Worm (Caenorhabditis elegans): Measurements from ENCODE around the gene F40G9.15.
A peak's percentile ranks its signal among the peaks of the same experiment; 100 is the strongest.

F40G9.15 gene

DNA sequence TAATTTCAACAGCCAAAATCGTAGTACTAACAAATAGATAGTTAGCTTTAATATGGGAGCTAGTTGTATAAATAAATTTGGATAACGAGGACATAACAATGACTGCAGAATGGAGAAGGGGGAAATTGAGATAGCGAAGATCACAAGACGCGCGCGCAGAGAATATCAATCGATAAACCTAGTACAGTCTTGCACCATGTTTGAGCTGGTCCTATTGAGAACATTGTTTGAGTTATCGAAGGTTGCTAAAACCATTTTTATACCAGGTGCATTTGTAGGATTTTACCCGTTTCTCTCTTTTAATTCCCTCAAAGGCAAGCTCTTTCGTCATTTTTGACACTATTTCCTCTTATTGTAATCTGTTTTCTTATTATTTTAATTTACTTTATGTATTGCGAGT lies 10.6 kb upstream of the F40G9.15 start, which contains the start of the genes F40G9.9 and F40G9.12:
TSS of gene F40G9.9 (minus strand) at position 101 of the 400 bp plus-strand sequence.
TSS of gene F40G9.12 (plus strand) at position 231 of the 400 bp plus-strand sequence.
- TF ChIP-seq ceh-36 (tag; optimal IDR thresholded peaks at IDR 0.05) (no peak), tbx-37 (GFP tag; conservative IDR thresholded peaks at IDR 0.05) (no peak), aly-1 (tag; optimal IDR thresholded peaks at IDR 0.05) (no peak), ama-1 (optimal IDR thresholded peaks at IDR 0.05) (no peak), ets-7 (tag; optimal IDR thresholded peaks at IDR 0.05) (no peak), hnd-1 (tag; optimal IDR thresholded peaks at IDR 0.05) (no peak), hmg-4 (GFP tag; optimal IDR thresholded peaks at IDR 0.05) (no peak), scrt-1 (GFP tag; IDR thresholded peaks at IDR 0.05) (no peak), sea-1 (GFP tag; conservative IDR thresholded peaks at IDR 0.05) (no peak), tra-4 (tag; optimal IDR thresholded peaks at IDR 0.05) (no peak), tbx-11 (GFP tag; IDR thresholded peaks at IDR 0.05) (no peak), hmbx-1 (tag; optimal IDR thresholded peaks at IDR 0.05) (no peak), F13C5.2 (tag; optimal IDR thresholded peaks at IDR 0.05) (no peak), ceh-13 (GFP tag; optimal IDR thresholded peaks at IDR 0.05) (no peak), flt-1 (GFP tag; IDR thresholded peaks at IDR 0.05) (no peak), B0310.2 (tag; optimal IDR thresholded peaks at IDR 0.05) (no peak), pes-1 (GFP tag; IDR thresholded peaks at IDR 0.05) (no peak)

DNA sequence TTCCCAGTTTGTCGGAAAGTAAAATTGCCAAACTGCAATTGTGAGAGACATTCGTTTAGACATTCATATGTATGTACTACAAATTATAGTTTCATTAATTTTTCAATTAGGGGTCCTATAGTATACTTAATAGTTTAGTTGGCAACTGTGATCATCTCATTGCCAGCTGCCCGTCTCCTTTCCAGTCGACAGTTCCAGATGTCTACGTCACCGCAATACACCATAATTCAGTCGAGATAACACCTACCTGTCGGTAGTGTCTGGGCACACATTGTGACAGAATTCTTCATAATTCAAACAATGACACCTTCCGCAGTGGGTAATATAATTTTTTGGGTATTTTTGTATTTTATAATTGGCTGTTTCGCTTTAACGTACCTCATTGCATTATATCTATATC lies 8.7 kb upstream of the F40G9.15 start, which contains the start of gene F40G9.19:
TSS of gene F40G9.19 (plus strand) at position 301 of the 400 bp plus-strand sequence.
- TF ChIP-seq sea-1 (GFP tag; conservative IDR thresholded peaks at IDR 0.05): no peak
- no peak for TF ChIP-seq flt-1 (GFP tag; IDR thresholded peaks at IDR 0.05)
- no peak for TF ChIP-seq ceh-13 (GFP tag; optimal IDR thresholded peaks at IDR 0.05)
- no peak for TF ChIP-seq B0310.2 (tag; optimal IDR thresholded peaks at IDR 0.05)
- no peak for TF ChIP-seq F13C5.2 (tag; optimal IDR thresholded peaks at IDR 0.05)
- TF ChIP-seq ets-7 (tag; optimal IDR thresholded peaks at IDR 0.05): no peak
- no peak for TF ChIP-seq hmg-4 (GFP tag; optimal IDR thresholded peaks at IDR 0.05)
- no peak for TF ChIP-seq ama-1 (optimal IDR thresholded peaks at IDR 0.05)
- TF ChIP-seq scrt-1 (GFP tag; IDR thresholded peaks at IDR 0.05): no peak
- no peak for TF ChIP-seq hnd-1 (tag; optimal IDR thresholded peaks at IDR 0.05)
- TF ChIP-seq ceh-36 (tag; optimal IDR thresholded peaks at IDR 0.05): no peak

- TF ChIP-seq pes-1 (GFP tag; IDR thresholded peaks at IDR 0.05) (no peak), sea-1 (GFP tag; conservative IDR thresholded peaks at IDR 0.05) (no peak), tbx-11 (GFP tag; IDR thresholded peaks at IDR 0.05) (no peak)
Measured at ce11 chrIII:175733-176132, 6.4 kb upstream of the F40G9.15 start, which contains the start of gene clec-148. clec-148 (minus strand) TSS chrIII:175833.

ce11 chrIII:177715-178114 lies 4.5 kb upstream of the F40G9.15 start, which contains the start of gene F40G9.14:
F40G9.14 (minus strand) TSS chrIII:177815.
- TF ChIP-seq sea-1 (GFP tag; conservative IDR thresholded peaks at IDR 0.05) (no peak), flt-1 (GFP tag; IDR thresholded peaks at IDR 0.05) (no peak), pes-1 (GFP tag; IDR thresholded peaks at IDR 0.05) (no peak), ceh-13 (GFP tag; optimal IDR thresholded peaks at IDR 0.05) (no peak), hmg-4 (GFP tag; optimal IDR thresholded peaks at IDR 0.05) (no peak), hmbx-1 (tag; optimal IDR thresholded peaks at IDR 0.05) (no peak), tbx-11 (GFP tag; IDR thresholded peaks at IDR 0.05) (no peak), F13C5.2 (tag; optimal IDR thresholded peaks at IDR 0.05) (no peak), tbx-37 (GFP tag; conservative IDR thresholded peaks at IDR 0.05) (no peak), aly-1 (tag; optimal IDR thresholded peaks at IDR 0.05) (no peak), tra-4 (tag; optimal IDR thresholded peaks at IDR 0.05) (no peak), ets-7 (tag; optimal IDR thresholded peaks at IDR 0.05) (no peak), hnd-1 (tag; optimal IDR thresholded peaks at IDR 0.05) (no peak), B0310.2 (tag; optimal IDR thresholded peaks at IDR 0.05) (no peak), ceh-36 (tag; optimal IDR thresholded peaks at IDR 0.05) (no peak), scrt-1 (GFP tag; IDR thresholded peaks at IDR 0.05) (no peak), ama-1 (optimal IDR thresholded peaks at IDR 0.05) (no peak)

DNA sequence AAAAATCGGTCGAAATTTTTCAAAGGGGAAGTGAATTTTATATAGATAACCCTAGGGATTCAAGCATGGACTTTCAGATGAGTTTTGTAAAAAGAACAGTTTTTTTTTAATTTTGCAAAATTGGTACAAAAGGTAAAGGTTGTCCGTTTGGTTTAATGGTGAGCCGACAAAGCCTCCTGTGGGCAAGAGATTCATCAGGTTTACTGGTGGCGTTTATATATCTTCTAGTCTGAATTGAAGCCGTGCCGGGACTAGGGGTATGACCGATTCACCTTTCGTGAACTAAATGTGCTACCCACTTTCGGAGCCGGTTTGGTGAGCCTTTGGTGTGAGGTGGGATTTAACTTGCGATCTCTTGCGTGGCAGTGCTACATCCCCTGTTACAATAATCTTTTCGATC lies 4.1 kb upstream of the F40G9.15 start:
- no peak for TF ChIP-seq tbx-37 (GFP tag; conservative IDR thresholded peaks at IDR 0.05)
- TF ChIP-seq ama-1 (optimal IDR thresholded peaks at IDR 0.05): peak; percentile 91
- peak; percentile 67; the same call in 1 of the 2 replicates for TF ChIP-seq sea-1 (GFP tag; conservative IDR thresholded peaks at IDR 0.05)
- TF ChIP-seq F13C5.2 (tag; optimal IDR thresholded peaks at IDR 0.05): no peak
- TF ChIP-seq tra-4 (tag; optimal IDR thresholded peaks at IDR 0.05): no peak
- no peak for TF ChIP-seq flt-1 (GFP tag; IDR thresholded peaks at IDR 0.05)
- TF ChIP-seq hnd-1 (tag; optimal IDR thresholded peaks at IDR 0.05): no peak
- no peak for TF ChIP-seq aly-1 (tag; optimal IDR thresholded peaks at IDR 0.05)
- TF ChIP-seq pes-1 (GFP tag; IDR thresholded peaks at IDR 0.05): no peak
- no peak for TF ChIP-seq hmg-4 (GFP tag; optimal IDR thresholded peaks at IDR 0.05)

ce11 chrIII:179123-179592 lies 3.0 kb upstream of the F40G9.15 start, which contains the start of gene F40G9.6:
F40G9.6 (plus strand) TSS chrIII:179542.
- TF ChIP-seq tbx-11 (GFP tag; IDR thresholded peaks at IDR 0.05): 0 out of 2 replicates have a peak, but pooled peaks have one; percentile 37
- TF ChIP-seq hmg-4 (GFP tag; optimal IDR thresholded peaks at IDR 0.05): peak; percentile 60
- no peak for TF ChIP-seq B0310.2 (tag; optimal IDR thresholded peaks at IDR 0.05)

- TF ChIP-seq F13C5.2 (tag; optimal IDR thresholded peaks at IDR 0.05) (no peak), ama-1 (optimal IDR thresholded peaks at IDR 0.05) (no peak), B0310.2 (tag; optimal IDR thresholded peaks at IDR 0.05) (no peak), hmbx-1 (tag; optimal IDR thresholded peaks at IDR 0.05) (no peak), aly-1 (tag; optimal IDR thresholded peaks at IDR 0.05) (no peak), tbx-11 (GFP tag; IDR thresholded peaks at IDR 0.05) (no peak), ets-7 (tag; optimal IDR thresholded peaks at IDR 0.05) (no peak), scrt-1 (GFP tag; IDR thresholded peaks at IDR 0.05) (no peak), flt-1 (GFP tag; IDR thresholded peaks at IDR 0.05) (no peak), sea-1 (GFP tag; conservative IDR thresholded peaks at IDR 0.05) (no peak), hmg-4 (GFP tag; optimal IDR thresholded peaks at IDR 0.05) (no peak), pes-1 (GFP tag; IDR thresholded peaks at IDR 0.05) (no peak), tbx-37 (GFP tag; conservative IDR thresholded peaks at IDR 0.05) (no peak)
Measured at ce11 chrIII:180963-181362, 1.2 kb upstream of the F40G9.15 start, which contains the start of gene F40G9.5. F40G9.5 (plus strand) TSS chrIII:181263.

Data from whole organism, early embryonic.